Fruit fly (Drosophila melanogaster): ENCODE measurements around the gene CG42335.
A peak's percentile ranks its signal among the peaks of the same experiment; 100 is the strongest.

Gene CG42335

DNA sequence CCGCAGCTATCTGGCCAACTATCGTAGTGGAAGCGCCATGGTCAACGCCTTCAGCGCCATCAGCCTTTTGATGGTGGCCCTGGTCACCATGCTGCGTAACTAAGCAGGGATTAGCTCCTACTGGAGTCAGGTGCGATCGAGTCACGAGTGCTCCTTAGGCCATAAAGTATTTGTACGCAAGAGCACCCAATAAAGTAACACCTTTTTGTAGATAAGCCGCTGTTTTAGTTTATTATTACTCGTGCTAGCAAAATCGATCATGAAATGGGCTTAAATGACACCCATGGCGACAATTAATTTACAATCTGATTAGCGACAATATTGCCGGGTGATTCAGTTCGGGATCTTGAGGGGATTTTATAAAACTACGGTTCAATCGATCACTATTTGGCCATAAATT lies 1.0 kb upstream of the CG42335 start:
- TF ChIP-seq CG8301 (tag; optimal IDR thresholded peaks at IDR 0.05) (no peak), Snoo (tag; optimal IDR thresholded peaks at IDR 0.05) (no peak), CG15710 (tag; optimal IDR thresholded peaks at IDR 0.05) (no peak), gl (tag; optimal IDR thresholded peaks at IDR 0.05) (no peak), CG9948 (tag; optimal IDR thresholded peaks at IDR 0.05) (no peak), CG13204 (GFP tag; optimal IDR thresholded peaks at IDR 0.05) (no peak), Ets98B (GFP tag; IDR thresholded peaks at IDR 0.05) (no peak), CG4496 (GFP tag; IDR thresholded peaks at IDR 0.05) (no peak), Pif1A (GFP tag; optimal IDR thresholded peaks at IDR 0.05) (no peak), CG34367 (tag; optimal IDR thresholded peaks at IDR 0.05) (no peak), CG17806 (tag; optimal IDR thresholded peaks at IDR 0.05) (no peak)

DNA sequence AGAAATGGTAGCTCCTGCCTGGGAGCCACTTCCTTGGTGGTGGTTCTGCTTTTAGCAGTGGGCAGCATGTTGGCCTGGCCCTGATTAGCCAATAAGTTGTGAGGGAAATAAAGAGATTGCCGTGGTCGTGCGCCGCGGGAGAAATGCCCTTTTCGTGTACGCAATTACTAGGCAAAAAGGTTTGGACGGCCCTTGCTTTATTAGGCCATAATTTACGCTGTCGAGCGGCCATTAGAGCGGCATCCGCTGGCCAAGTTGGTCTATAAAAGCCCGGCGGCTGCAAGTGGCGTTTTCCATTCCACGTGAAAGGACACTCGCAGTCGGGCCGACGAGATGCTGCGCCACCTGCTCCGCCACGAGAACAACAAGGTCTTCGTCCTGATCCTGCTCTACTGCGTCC lies 10.7 kb downstream of the CG42335 start, which contains the start of gene Burs:
Gene Burs (plus strand): TSS at position 301 of the 400 bp plus-strand sequence.
- TF ChIP-seq CG15710 (tag; optimal IDR thresholded peaks at IDR 0.05), result no peak
- no peak for TF ChIP-seq CG8301 (tag; optimal IDR thresholded peaks at IDR 0.05)
- no peak for TF ChIP-seq CG9948 (tag; optimal IDR thresholded peaks at IDR 0.05)
- no peak for TF ChIP-seq CG32121 (GFP tag; IDR thresholded peaks at IDR 0.05)
- TF ChIP-seq gl (tag; optimal IDR thresholded peaks at IDR 0.05), result no peak
- no peak for TF ChIP-seq CG8159 (tag; optimal IDR thresholded peaks at IDR 0.05)
- TF ChIP-seq EcR (GFP tag; optimal IDR thresholded peaks at IDR 0.05), result no peak
- TF ChIP-seq Snoo (tag; optimal IDR thresholded peaks at IDR 0.05), result no peak
- no peak for TF ChIP-seq Ets98B (GFP tag; IDR thresholded peaks at IDR 0.05)
- TF ChIP-seq CG10348 (GFP tag; IDR thresholded peaks at IDR 0.05), result no peak
- no peak for TF ChIP-seq CG17806 (tag; optimal IDR thresholded peaks at IDR 0.05)
- TF ChIP-seq Pif1B (GFP tag; optimal IDR thresholded peaks at IDR 0.05), result no peak
- no peak for TF ChIP-seq CG14655 (GFP tag; optimal IDR thresholded peaks at IDR 0.05)
- TF ChIP-seq CG13204 (GFP tag; optimal IDR thresholded peaks at IDR 0.05), result no peak
- no peak for TF ChIP-seq Pif1A (GFP tag; optimal IDR thresholded peaks at IDR 0.05)
- no peak for TF ChIP-seq fd96Ca (GFP tag; IDR thresholded peaks at IDR 0.05)
- no peak for TF ChIP-seq D1 (tag; optimal IDR thresholded peaks at IDR 0.05)
- no peak for TF ChIP-seq CG34367 (tag; optimal IDR thresholded peaks at IDR 0.05)
- no peak for TF ChIP-seq rn (GFP tag; IDR thresholded peaks at IDR 0.05)
- TF ChIP-seq CG4496 (GFP tag; IDR thresholded peaks at IDR 0.05), result no peak

DNA sequence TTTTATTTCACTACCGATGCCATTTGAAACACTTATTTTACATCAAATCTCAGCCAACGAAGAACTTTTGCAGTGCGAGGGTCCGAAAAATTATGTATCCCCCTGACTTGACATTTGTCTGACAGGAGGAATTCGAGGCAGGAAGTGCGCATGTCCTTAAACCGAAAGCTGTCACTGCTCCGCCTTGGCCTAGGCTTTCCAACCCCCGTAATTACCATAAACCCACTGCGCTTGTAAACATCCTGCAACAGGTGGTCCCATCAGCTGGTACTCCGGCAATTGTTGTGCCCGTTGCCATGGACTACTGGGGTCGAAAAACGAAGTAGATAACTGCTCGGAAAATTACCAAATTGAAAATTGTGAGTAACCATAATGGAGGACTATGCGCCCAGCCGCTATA lies 17.2 kb downstream of the CG42335 start, which contains the start of the genes GABA-B-R2 and CG6800:
Gene GABA-B-R2 (minus strand): TSS at position 75 of the 400 bp plus-strand sequence.
Gene CG6800 (plus strand): TSS at position 373 of the 400 bp plus-strand sequence.
- TF ChIP-seq CG32121 (GFP tag; IDR thresholded peaks at IDR 0.05) (no peak), CG4496 (GFP tag; IDR thresholded peaks at IDR 0.05) (no peak), CG13204 (GFP tag; optimal IDR thresholded peaks at IDR 0.05) (no peak), CG9948 (tag; optimal IDR thresholded peaks at IDR 0.05) (no peak), CG12605 (GFP tag; IDR thresholded peaks at IDR 0.05) (peak; percentile 84), CG34367 (tag; optimal IDR thresholded peaks at IDR 0.05) (no peak), CG8301 (tag; optimal IDR thresholded peaks at IDR 0.05) (no peak)

DNA sequence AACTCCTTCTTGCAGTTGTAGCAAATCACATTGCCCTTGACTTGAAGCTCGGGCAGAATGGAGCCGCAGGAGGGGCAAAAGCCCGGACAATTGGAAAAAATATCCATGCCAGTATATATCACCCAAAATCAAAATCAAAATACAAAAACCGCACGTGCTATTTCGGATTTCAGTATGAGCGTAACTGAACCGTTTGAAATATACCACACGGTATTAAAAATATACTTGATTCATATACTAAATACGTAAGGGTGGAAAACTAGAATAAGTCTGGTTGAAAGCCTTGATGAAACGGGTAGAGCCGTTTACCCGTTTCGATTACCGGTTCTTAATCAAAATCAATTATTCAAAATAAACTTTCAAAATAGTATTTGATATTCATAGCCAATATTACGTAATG lies 19.1 kb downstream of the CG42335 start, which contains the start of gene Polr1H:
Gene Polr1H (minus strand): TSS at position 188 of the 400 bp plus-strand sequence.
- TF ChIP-seq rn (GFP tag; IDR thresholded peaks at IDR 0.05) (no peak), CG32121 (GFP tag; IDR thresholded peaks at IDR 0.05) (no peak), D1 (tag; optimal IDR thresholded peaks at IDR 0.05) (no peak), EcR (GFP tag; optimal IDR thresholded peaks at IDR 0.05) (no peak), Pif1B (GFP tag; optimal IDR thresholded peaks at IDR 0.05) (no peak), Ets98B (GFP tag; IDR thresholded peaks at IDR 0.05) (no peak)

DNA sequence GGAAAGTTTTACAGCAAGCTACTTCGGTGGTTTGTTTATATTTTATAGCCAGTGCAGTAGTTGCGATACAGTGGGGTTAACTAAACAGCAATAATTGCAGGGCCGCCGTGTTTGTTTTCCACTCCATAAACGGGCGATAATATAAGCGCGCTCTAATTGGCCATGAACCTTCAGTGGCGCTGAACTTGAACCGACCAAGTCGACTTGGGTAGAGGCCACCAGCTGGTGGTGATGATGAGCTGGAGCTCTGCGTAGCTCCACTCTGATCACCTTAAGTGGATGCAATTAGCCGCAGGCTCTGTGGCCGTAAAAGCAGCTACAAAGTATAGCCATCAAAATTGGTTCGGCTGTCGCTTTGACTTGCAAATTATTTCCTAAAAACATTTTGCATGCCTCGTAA lies 21.5 kb downstream of the CG42335 start:
- TF ChIP-seq EcR (GFP tag; optimal IDR thresholded peaks at IDR 0.05) (peak; percentile 76), CG4496 (GFP tag; IDR thresholded peaks at IDR 0.05) (no peak), CG8159 (tag; optimal IDR thresholded peaks at IDR 0.05) (no peak)

DNA sequence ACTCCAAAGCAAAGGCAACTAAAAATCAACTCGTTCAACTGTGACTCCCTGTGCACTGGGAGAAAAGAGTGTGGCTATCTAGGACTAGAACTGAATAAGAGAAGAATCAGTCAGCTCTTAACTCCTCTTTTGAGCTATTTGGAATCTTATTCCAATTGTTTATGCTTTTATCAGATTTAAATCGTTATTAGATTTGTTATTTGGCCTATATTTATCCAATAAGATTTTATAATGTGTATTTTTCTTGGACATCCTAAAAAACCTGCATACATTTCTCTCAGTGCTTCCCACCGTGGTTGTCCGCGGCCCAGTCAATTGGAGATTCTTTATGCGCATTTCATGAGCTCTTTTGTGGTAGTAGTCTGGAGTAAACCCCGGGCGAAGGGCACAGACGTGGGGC lies 22.9 kb downstream of the CG42335 start:
- TF ChIP-seq CG15710 (tag; optimal IDR thresholded peaks at IDR 0.05) (peak; percentile 95), EcR (GFP tag; optimal IDR thresholded peaks at IDR 0.05) (peak; percentile 65), CG12605 (GFP tag; IDR thresholded peaks at IDR 0.05) (peak; percentile 71), fd96Ca (GFP tag; IDR thresholded peaks at IDR 0.05) (peak; percentile 66; the same call in 2 of the 3 replicates), Ets98B (GFP tag; IDR thresholded peaks at IDR 0.05) (peak; percentile 72), CG8301 (tag; optimal IDR thresholded peaks at IDR 0.05) (peak; percentile 87), CG9948 (tag; optimal IDR thresholded peaks at IDR 0.05) (peak; percentile 93), Pif1B (GFP tag; optimal IDR thresholded peaks at IDR 0.05) (peak; percentile 88), D1 (tag; optimal IDR thresholded peaks at IDR 0.05) (peak; percentile 86), CG17806 (tag; optimal IDR thresholded peaks at IDR 0.05) (peak; percentile 95), CG8159 (tag; optimal IDR thresholded peaks at IDR 0.05) (peak; percentile 95), CG10348 (GFP tag; IDR thresholded peaks at IDR 0.05) (no peak), CG32121 (GFP tag; IDR thresholded peaks at IDR 0.05) (peak; percentile 72), CG14655 (GFP tag; optimal IDR thresholded peaks at IDR 0.05) (peak; percentile 92), CG13204 (GFP tag; optimal IDR thresholded peaks at IDR 0.05) (peak; percentile 83), CG34367 (tag; optimal IDR thresholded peaks at IDR 0.05) (peak; percentile 90), gl (tag; optimal IDR thresholded peaks at IDR 0.05) (peak; percentile 89), Pif1A (GFP tag; optimal IDR thresholded peaks at IDR 0.05) (peak; percentile 93), Snoo (tag; optimal IDR thresholded peaks at IDR 0.05) (peak; percentile 92), rn (GFP tag; IDR thresholded peaks at IDR 0.05) (peak; percentile 69), CG4496 (GFP tag; IDR thresholded peaks at IDR 0.05) (peak; percentile 82)

Data from whole organism, pupa.